Fruit fly (Drosophila melanogaster): Measurements from ENCODE around the gene RpS14b.

The RpS14b gene

DNA sequence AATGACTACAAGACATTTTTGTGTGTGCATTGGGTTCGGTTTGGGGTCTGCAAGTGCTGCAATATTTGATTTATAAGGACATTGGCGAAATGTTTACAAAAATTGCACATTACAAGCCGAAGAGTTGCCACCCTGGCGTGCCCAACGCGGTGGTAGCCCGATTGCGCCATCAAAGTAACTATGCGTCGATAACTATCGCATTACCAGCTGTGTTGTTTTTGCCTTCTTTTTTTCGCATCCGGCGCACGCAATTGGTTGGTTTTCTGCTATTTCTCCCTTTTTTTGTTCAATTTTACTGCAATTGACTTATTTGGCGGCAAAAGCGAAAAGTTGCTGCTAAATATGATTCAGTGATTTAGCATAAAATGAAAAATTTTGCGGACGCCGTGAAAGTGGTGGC is at the start of gene RpS14b (continued):
- TF ChIP-seq Bgb (GFP tag; IDR thresholded peaks at IDR 0.05; ENCODE audit: partially characterized antibody) (peak; percentile 69), danr (GFP tag; IDR thresholded peaks at IDR 0.05) (0 out of 2 replicates have a peak, but pooled peaks have one; percentile 13), knrl (GFP tag; IDR thresholded peaks at IDR 0.05; ENCODE audit: partially characterized antibody) (peak; percentile 72), az2 (GFP tag; optimal IDR thresholded peaks at IDR 0.05) (no peak), Ets97D (GFP tag; optimal IDR thresholded peaks at IDR 0.05) (peak; percentile 98), CG11560 (tag; IDR thresholded peaks at IDR 0.05) (no peak), lov (optimal IDR thresholded peaks at IDR 0.05) (no peak), lov (GFP tag; IDR thresholded peaks at IDR 0.05) (peak; percentile 79; the same call in 2 of the 3 replicates), CG2712 (tag; optimal IDR thresholded peaks at IDR 0.05) (peak; percentile 17), CG18599 (GFP tag; optimal IDR thresholded peaks at IDR 0.05) (peak; percentile 74), CG5180 (GFP tag; optimal IDR thresholded peaks at IDR 0.05) (no peak), CG13775 (GFP tag; optimal IDR thresholded peaks at IDR 0.05) (peak; percentile 82), CHES-1-like (GFP tag; optimal IDR thresholded peaks at IDR 0.05) (peak; percentile 77), Fer1 (GFP tag; optimal IDR thresholded peaks at IDR 0.05) (peak; percentile 77), CG8089 (GFP tag; optimal IDR thresholded peaks at IDR 0.05) (no peak), CG18262 (tag; optimal IDR thresholded peaks at IDR 0.05) (peak; percentile 22), Atf3 (GFP tag; optimal IDR thresholded peaks at IDR 0.05) (peak; percentile 52), CG17912 (GFP tag; optimal IDR thresholded peaks at IDR 0.05) (peak; percentile 62), CG10959 (GFP tag; IDR thresholded peaks at IDR 0.05) (no peak), B-H1 (GFP tag; IDR thresholded peaks at IDR 0.05) (no peak), CG2129 (GFP tag; IDR thresholded peaks at IDR 0.05; ENCODE audit: partially characterized antibody) (peak; percentile 32), bowl (GFP tag; IDR thresholded peaks at IDR 0.05) (no peak), CG32532 (GFP tag; IDR thresholded peaks at IDR 0.05) (peak; percentile 83), Xrp1 (GFP tag; IDR thresholded peaks at IDR 0.05) (no peak), Rx (GFP tag; IDR thresholded peaks at IDR 0.05) (peak; percentile 67), ash1 (GFP tag; optimal IDR thresholded peaks at IDR 0.05) (peak; percentile 59), esg (GFP tag; conservative IDR thresholded peaks at IDR 0.05) (0 out of 2 replicates have a peak, but pooled peaks have one; percentile 5), CG9797 (GFP tag; optimal IDR thresholded peaks at IDR 0.05) (peak; percentile 48), sqz (GFP tag; optimal IDR thresholded peaks at IDR 0.05) (peak; percentile 77), Dfd (GFP tag; optimal IDR thresholded peaks at IDR 0.05) (no peak), tup (GFP tag; optimal IDR thresholded peaks at IDR 0.05) (no peak), cas (GFP tag; IDR thresholded peaks at IDR 0.05) (no peak; the same call in 1 of the 2 replicates), CG17802 (tag; optimal IDR thresholded peaks at IDR 0.05) (no peak), Hand (GFP tag; optimal IDR thresholded peaks at IDR 0.05) (no peak), Sry-δ (GFP tag; optimal IDR thresholded peaks at IDR 0.05) (peak; percentile 74), crol (GFP tag; IDR thresholded peaks at IDR 0.05) (no peak), CG1233 (GFP tag; optimal IDR thresholded peaks at IDR 0.05) (peak; percentile 64), scrt (GFP tag; optimal IDR thresholded peaks at IDR 0.05) (peak; percentile 51), ac (GFP tag; optimal IDR thresholded peaks at IDR 0.05) (no peak), CG14710 (tag; optimal IDR thresholded peaks at IDR 0.05) (peak; percentile 54), Med (GFP tag) (peak; percentile 96), CG1603 (tag; optimal IDR thresholded peaks at IDR 0.05) (peak; percentile 72), CG2199 (GFP tag; IDR thresholded peaks at IDR 0.05) (no peak), CG3838 (GFP tag; optimal IDR thresholded peaks at IDR 0.05) (no peak), kay (GFP tag; optimal IDR thresholded peaks at IDR 0.05) (no peak), ken (GFP tag; IDR thresholded peaks at IDR 0.05) (peak; percentile 60; the same call in 1 of the 3 replicates), CG9215 (GFP tag; IDR thresholded peaks at IDR 0.05) (no peak), CG4360 (GFP tag; IDR thresholded peaks at IDR 0.05) (peak; percentile 65), en (GFP tag; optimal IDR thresholded peaks at IDR 0.05) (no peak), nmo (GFP tag; optimal IDR thresholded peaks at IDR 0.05) (peak; percentile 30), Stat92E (GFP tag; optimal IDR thresholded peaks at IDR 0.05) (no peak)
